Worm (Caenorhabditis elegans) whole organism, mixed stage, embryonic: ENCODE results near the gene immp-2.

Experiments used
- elt-3 ChIP-seq: fragments of 150-350 bp; optimal IDR thresholded peaks from 2 replicates; lab custom pipeline; 2014; ENCODE audit warnings: missing biosample characterization, missing genetic modification characterization
- lin-13 ChIP-seq: fragments of 150-350 bp; optimal IDR thresholded peaks from 2 replicates; lab custom pipeline; 2014; ENCODE audit warnings: missing biosample characterization, missing genetic modification characterization
- nhr-28 ChIP-seq: fragments of 150-350 bp; optimal IDR thresholded peaks from 2 replicates; lab custom pipeline; 2014; ENCODE audit warnings: missing biosample characterization, missing genetic modification characterization
- snpc-4 ChIP-seq: fragments of 150-350 bp; optimal IDR thresholded peaks from 2 replicates; lab custom pipeline; 2014; ENCODE audit warnings: missing biosample characterization, missing genetic modification characterization
- unc-39 ChIP-seq: fragments of 150-350 bp; optimal IDR thresholded peaks from 2 replicates; lab custom pipeline; 2014; ENCODE audit warnings: missing biosample characterization, missing genetic modification characterization

DNA sequence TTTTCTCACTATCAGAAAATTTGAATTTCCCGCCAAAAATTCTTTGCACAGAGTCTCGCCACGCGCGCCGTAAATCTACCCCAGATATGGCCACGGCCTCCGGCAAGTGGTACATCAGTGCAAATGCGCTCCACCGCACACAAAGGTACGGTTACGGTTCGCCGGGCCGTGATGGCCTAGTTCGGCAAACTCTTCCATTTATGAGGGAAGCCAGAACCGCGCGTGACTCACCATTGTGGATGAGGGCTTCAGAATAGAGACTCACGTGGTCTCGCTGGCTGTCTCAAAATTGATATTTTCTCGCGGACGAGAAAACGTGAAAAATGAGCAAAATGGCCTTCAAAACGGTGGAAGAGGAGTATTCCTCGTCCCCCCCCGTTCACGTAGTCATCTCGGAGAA is 14.1 kb upstream of the immp-2 start:
- no peak for TF ChIP-seq unc-39
- TF ChIP-seq elt-3 (tag; lab: Kevin White, UChicago): no peak
- TF ChIP-seq nhr-28: no peak
- no peak for TF ChIP-seq lin-13
- no peak for TF ChIP-seq snpc-4
